Worm (Caenorhabditis elegans): ENCODE measurements around the gene W02H3.3.

The W02H3.3 gene

ce11 chrX:11095480-11095879, 2.5 kb downstream of the W02H3.3 start:
- no peak for TF ChIP-seq unc-62 (GFP tag; optimal IDR thresholded peaks at IDR 0.05)

DNA sequence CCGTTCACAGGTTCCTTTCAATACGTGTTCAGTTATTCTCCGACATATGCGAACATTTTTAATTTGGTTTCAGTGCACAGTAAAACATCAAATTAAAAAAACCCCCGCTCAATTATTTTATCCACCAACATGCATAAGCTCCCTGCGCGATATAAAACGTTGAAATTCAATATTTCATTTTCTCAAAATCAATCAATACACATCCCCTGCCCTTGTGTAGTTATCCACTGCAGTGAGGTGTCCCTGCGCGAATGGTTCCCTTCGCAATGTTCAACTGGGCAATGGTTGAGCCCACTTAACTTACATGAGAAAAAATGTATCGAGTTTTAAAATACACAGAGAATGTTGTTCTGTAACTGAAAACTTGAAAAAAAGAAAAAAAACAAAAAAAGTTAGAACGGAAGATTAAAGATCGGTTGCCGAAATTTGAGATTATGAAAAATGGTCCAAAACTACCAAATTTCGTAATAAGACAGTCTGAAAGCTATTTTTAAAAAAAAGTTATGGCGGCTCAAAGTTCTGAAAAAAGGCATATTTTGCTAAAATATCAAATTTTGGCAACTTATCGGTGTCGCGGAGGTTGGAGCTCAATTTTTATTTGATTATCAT, 3.9 kb downstream of the W02H3.3 start:
- TF ChIP-seq unc-62 (GFP tag; optimal IDR thresholded peaks at IDR 0.05), result peak; percentile 69

DNA sequence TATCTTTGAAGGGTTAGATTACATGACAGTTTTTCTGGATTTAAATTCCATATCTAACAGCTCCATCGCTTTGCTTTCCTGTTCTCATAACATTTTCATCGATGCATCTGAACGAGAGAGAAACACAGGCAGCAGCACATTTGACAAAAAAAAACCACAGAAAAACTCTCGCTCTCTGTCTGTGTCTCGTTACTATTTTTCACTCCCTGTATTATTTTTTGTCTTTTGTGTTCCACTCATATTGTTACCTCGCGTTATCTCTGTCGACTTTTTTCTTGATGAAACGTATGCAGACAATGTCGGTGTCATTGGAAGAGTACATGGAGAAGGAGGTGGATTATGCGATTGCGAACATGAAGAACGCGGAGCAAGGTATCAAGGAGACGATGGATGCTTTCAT, 9.0 kb downstream of the W02H3.3 start, which contains the start of gene W04G3.11:
Gene W04G3.11, plus strand, starts transcription at position 244 of the 400 bp plus-strand sequence.
- TF ChIP-seq unc-62 (GFP tag; optimal IDR thresholded peaks at IDR 0.05), result no peak

DNA sequence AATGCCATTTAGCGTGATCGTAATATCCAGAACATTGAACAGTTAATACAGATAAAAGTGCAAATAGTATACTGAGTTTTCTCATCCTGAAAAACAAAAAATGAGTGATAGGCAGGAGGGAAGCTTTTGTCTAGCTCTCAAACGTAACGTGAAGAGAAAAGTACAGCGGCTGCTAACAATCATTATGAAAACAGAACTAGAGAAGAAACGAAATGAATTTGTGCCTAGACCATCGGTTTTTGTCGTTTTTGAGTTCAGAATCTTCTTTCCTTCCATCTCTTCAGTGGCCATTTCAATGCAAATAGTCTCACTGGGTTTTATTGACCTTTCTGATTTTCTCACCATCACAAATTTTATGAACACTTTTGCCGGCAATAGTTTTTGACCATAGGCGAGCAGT, 12.8 kb downstream of the W02H3.3 start, which contains the start of gene W04G3.7:
Gene W04G3.7, minus strand, starts transcription at position 101 of the 400 bp plus-strand sequence.
- TF ChIP-seq unc-62 (GFP tag; optimal IDR thresholded peaks at IDR 0.05), result no peak

DNA sequence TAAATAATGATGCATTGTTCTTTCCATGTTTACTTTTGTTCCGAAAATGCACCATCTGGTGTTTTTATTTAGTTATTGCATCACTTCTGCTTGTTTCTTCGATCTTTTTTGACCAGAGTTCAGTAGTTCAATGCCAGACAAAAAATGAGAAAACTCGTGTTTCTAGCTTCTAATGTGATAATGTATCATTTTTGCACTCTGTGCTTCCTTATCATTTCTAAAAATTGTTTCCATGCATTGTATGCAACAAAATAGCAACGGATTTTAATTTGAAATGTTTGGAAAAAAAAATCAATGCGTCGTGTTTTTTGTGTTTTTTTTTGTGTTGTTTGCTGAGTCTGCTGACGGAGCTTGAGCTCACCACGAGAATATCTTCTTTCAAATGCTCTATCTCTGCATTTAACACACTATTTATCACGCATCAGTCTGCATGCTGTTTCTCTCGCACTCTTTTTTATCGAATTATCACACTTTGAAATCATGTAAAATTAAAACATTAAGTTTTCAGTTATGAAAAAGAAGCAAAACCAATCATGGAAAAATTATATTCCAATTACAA, 17.7 kb downstream of the W02H3.3 start, which contains the start of gene sulp-7:
Gene sulp-7, plus strand, starts transcription at position 509 of the 559 bp plus-strand sequence.
- no peak for TF ChIP-seq unc-62 (GFP tag; optimal IDR thresholded peaks at IDR 0.05)

DNA sequence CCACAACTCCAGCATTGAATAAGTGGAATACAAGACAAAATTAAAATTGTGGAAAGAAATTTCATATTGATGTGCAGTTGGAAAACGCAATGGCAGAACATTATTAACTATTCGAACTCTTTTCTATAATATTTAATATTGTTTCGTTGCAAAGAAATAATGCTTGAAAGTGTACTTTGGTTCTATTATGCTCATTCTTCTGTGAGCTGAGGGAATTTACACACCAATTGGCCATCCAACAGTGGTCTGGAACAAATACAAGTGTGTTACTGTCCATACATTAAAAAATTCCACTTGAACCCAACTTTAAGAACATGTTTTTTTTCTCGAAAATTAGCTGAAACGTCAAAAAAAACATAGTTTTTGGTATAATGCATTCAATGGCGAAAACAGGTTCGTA, 18.3 kb downstream of the W02H3.3 start, which contains the start of gene W04G3.13:
Gene W04G3.13, minus strand, starts transcription at position 101 of the 400 bp plus-strand sequence.
- TF ChIP-seq unc-62 (GFP tag; optimal IDR thresholded peaks at IDR 0.05), result no peak

ce11 chrX:11078150-11078549, 19.8 kb downstream of the W02H3.3 start, which contains the start of gene W04G3.10:
Gene W04G3.10 (minus strand): TSS chrX:11078250.
- no peak for TF ChIP-seq unc-62 (GFP tag; optimal IDR thresholded peaks at IDR 0.05)

ce11 chrX:11076491-11076890, 21.5 kb downstream of the W02H3.3 start, which contains the start of gene W04G3.12:
Gene W04G3.12 (minus strand): TSS chrX:11076801.
- TF ChIP-seq unc-62 (GFP tag; optimal IDR thresholded peaks at IDR 0.05), result no peak

DNA sequence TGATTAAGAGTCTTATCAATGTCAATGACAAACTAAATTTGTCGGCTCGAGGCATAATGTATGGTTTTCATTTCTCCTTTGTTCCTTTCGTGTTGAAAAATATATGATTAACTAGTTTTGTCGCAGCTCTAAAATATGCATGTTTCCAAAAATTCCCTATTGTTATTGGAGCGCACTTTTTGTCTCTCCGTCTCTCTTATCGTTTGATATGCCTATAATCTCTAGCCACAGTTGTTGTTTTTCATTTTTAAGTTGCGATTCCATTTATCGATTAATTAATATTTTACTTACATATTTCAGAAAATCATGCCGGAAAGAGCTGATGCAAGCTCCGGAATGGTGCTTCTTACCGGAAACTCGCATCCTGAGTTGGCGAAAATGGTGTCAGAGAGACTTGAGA, 24.6 kb downstream of the W02H3.3 start, which contains the start of gene W04G3.5:
Gene W04G3.5, plus strand, starts transcription at position 301 of the 400 bp plus-strand sequence.
- TF ChIP-seq unc-62 (GFP tag; optimal IDR thresholded peaks at IDR 0.05), result no peak

ce11 chrX:11072701-11073100, 25.3 kb downstream of the W02H3.3 start:
- TF ChIP-seq unc-62 (GFP tag; optimal IDR thresholded peaks at IDR 0.05), result no peak

DNA sequence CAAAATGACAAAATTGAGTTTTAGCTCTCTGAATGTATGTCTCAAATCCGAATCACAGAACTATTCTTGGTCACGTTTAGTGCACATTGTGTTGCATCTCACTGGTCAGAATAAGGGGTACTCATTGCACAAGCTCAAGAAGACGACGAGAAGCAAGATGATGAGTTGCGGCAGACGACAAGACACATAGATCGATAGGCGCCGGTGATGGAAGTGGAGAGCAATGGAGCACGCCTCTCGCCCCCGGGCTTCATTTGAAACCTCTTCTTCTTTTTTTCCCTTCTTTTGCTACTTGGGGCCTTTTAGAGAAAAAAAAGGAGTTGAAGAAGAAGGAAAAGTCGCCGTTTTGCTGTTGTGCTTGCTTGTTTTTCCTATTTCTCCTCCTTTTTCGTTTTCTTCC, 29.7 kb downstream of the W02H3.3 start, which contains the start of gene apt-9:
Gene apt-9, plus strand, starts transcription at position 194 of the 400 bp plus-strand sequence.
- no peak for TF ChIP-seq unc-62 (GFP tag; optimal IDR thresholded peaks at IDR 0.05)

ce11 chrX:11067256-11067655, 30.7 kb downstream of the W02H3.3 start:
- TF ChIP-seq unc-62 (GFP tag; optimal IDR thresholded peaks at IDR 0.05), result no peak

DNA sequence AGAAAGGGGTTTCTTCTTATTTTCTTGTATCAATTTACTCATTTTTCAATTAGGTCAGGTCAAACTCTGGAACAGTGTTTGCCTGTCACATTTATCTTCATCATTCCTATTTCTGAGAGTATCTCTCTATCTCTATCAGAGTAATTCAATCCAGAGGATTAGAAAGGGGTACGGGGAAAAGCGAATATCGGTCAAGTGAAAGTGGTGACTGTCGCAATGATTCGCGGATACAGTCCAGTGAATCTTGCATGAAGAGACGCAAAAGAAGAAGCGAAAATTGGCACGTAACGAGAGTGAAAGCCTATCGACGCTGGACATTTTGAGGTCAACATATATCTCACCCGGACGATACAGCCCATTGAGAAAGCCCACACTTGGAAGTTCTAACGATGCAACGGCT, 33.2 kb downstream of the W02H3.3 start, which contains the start of gene lpr-4:
Gene lpr-4, plus strand, starts transcription at position 328 of the 400 bp plus-strand sequence.
- no peak for TF ChIP-seq unc-62 (GFP tag; optimal IDR thresholded peaks at IDR 0.05)

- TF ChIP-seq unc-62 (GFP tag; optimal IDR thresholded peaks at IDR 0.05), result no peak
Measured at ce11 chrX:11061904-11062303, 36.1 kb downstream of the W02H3.3 start, which contains the start of gene lpr-5. Gene lpr-5 (plus strand): TSS chrX:11062123.

- TF ChIP-seq unc-62 (GFP tag; optimal IDR thresholded peaks at IDR 0.05), result no peak
Measured at ce11 chrX:11060940-11061339, 37.0 kb downstream of the W02H3.3 start.

- no peak for TF ChIP-seq unc-62 (GFP tag; optimal IDR thresholded peaks at IDR 0.05)
Measured at ce11 chrX:11059744-11060143, 38.2 kb downstream of the W02H3.3 start, which contains the start of gene lpr-6. Gene lpr-6 (plus strand): TSS chrX:11059994.

DNA sequence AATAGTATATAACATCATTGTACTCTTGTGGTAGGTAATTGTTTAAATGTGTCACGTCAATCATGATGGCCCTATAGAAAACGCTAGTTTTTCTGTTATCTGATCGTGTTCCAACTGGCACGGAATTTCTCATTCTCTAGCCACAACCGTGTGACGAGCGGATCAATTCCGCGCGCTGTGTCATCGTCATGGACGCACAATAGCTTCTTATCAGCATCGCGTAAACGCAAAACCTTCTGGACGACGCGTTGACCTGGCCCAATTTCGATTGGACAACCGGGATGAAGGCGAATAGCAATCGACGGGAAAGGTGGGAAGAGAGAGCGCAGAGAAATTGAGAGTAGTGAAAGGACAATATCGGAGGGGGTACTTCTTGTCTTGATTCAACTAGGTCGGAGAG, 41.0 kb downstream of the W02H3.3 start, which contains the start of gene lpr-3:
Gene lpr-3, plus strand, starts transcription at position 374 of the 400 bp plus-strand sequence.
- no peak for TF ChIP-seq unc-62 (GFP tag; optimal IDR thresholded peaks at IDR 0.05)
